Worm (Caenorhabditis elegans) whole organism, L1 larva: ENCODE measurements around the gene clec-70.

ENCODE experiments used
- aly-2 ChIP-seq: fragments of 150-350 bp; optimal IDR thresholded peaks from 2 replicates; lab custom pipeline; 2014; ENCODE audit warnings: missing biosample characterization, missing genetic modification characterization
- dsc-1 ChIP-seq: sonication (generic microtip); optimal IDR thresholded peaks from 2 replicates; lab custom pipeline; 2016; ENCODE audit warnings: mild to moderate bottlenecking, missing genetic modification characterization, missing compliant biosample characterization
- elt-2 ChIP-seq: sonication (generic microtip); optimal IDR thresholded peaks from 2 replicates; lab custom pipeline; 2016; ENCODE audit warnings: missing genetic modification characterization, mild to moderate bottlenecking, inconsistent platforms, missing compliant biosample characterization, missing genetic modification reagents
- fos-1 ChIP-seq: fragments of 150-350 bp; optimal IDR thresholded peaks from 2 replicates; lab custom pipeline; 2014; ENCODE audit warnings: missing biosample characterization, missing genetic modification characterization
- jun-1 ChIP-seq: fragments of 150-350 bp; optimal IDR thresholded peaks from 2 replicates; lab custom pipeline; 2014; ENCODE audit warnings: missing biosample characterization, missing genetic modification reagents, missing genetic modification characterization
- lin-13 ChIP-seq: fragments of 150-350 bp; optimal IDR thresholded peaks from 2 replicates; lab custom pipeline; 2014; ENCODE audit warnings: missing biosample characterization, missing genetic modification reagents, missing genetic modification characterization
- nhr-77 ChIP-seq: fragments of 150-350 bp; optimal IDR thresholded peaks from 2 replicates; lab custom pipeline; 2014; ENCODE audit warnings: missing biosample characterization, missing genetic modification characterization
- pqm-1 ChIP-seq: sonication (generic microtip); optimal IDR thresholded peaks from 3 replicates; lab custom pipeline; 2017; ENCODE audit warnings: missing biosample characterization, missing genetic modification characterization
- rnt-1 ChIP-seq: sonication (generic microtip); optimal IDR thresholded peaks from 2 replicates; lab custom pipeline; 2016; ENCODE audit warnings: mild to moderate bottlenecking, missing genetic modification characterization, moderate library complexity, missing compliant biosample characterization
- tlp-1 ChIP-seq: fragments of 150-350 bp; optimal IDR thresholded peaks from 2 replicates; lab custom pipeline; 2014; ENCODE audit warnings: missing biosample characterization, missing genetic modification characterization
- unc-130 ChIP-seq: fragments of 150-350 bp; optimal IDR thresholded peaks from 2 replicates; lab custom pipeline; 2017; ENCODE audit warnings: missing biosample characterization, missing genetic modification characterization, inconsistent platforms
- unc-62 ChIP-seq: fragments of 150-350 bp; optimal IDR thresholded peaks from 2 replicates; lab custom pipeline; 2014; ENCODE audit warnings: missing biosample characterization, missing genetic modification reagents, missing genetic modification characterization
- unc-98 ChIP-seq: fragments of 200-800 bp; sonication (Bioruptor generic); IDR thresholded peaks from 2 replicates; pipeline ENCODE4 v1.3.6; 2022; ENCODE audit warnings: missing genetic modification characterization, missing compliant biosample characterization

DNA sequence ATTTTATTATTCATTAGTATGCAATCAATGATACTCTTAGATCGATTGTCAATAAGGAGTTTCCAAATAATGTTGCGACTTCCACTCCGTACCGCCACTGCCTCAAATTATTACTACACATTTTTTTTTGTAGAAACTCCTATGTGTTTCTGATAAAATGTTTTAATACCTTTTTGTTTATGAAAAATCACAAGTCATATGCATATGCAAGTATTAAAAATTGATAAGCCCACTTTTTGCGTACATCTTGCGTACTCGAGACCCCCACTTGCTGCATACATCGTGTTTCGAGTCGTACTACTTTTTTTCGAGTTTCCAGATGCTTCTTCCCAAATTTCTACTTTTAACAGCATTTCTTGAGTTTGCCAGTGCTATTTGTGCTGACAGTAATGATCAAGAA lies 32.5 kb downstream of the clec-70 start, which contains the start of gene clec-76:
- peak; percentile 82 for TF ChIP-seq elt-2 (tag; lab: Kevin White, UChicago)
- no peak for TF ChIP-seq aly-2 (tag; lab: Kevin White, UChicago)
- TF ChIP-seq unc-62 (GFP tag; lab: Kevin White, UChicago) = no peak
- no peak for TF ChIP-seq rnt-1 (tag; lab: Kevin White, UChicago)
- TF ChIP-seq unc-98 = no peak
- no peak for TF ChIP-seq lin-13
- no peak for TF ChIP-seq nhr-77 (tag; lab: Kevin White, UChicago)
- no peak for TF ChIP-seq fos-1
- no peak for TF ChIP-seq jun-1 (tag; lab: Kevin White, UChicago)
- TF ChIP-seq pqm-1 = no peak
- TF ChIP-seq dsc-1 (tag; lab: Kevin White, UChicago) = no peak
- TF ChIP-seq unc-130 = no peak
- TF ChIP-seq tlp-1 (tag; lab: Kevin White, UChicago) = no peak
